Fruit fly (Drosophila melanogaster) whole organism, embryonic: ENCODE measurements around the gene CG42819.

ENCODE experiments used
- Atf3 ChIP-seq: fragments of 200-800 bp; sonication (Bioruptor generic); optimal IDR thresholded peaks from 3 replicates; lab custom pipeline; 2016; ENCODE audit warnings: missing biosample characterization, missing genetic modification characterization
- C15 ChIP-seq: fragments of 200-800 bp; sonication (Bioruptor generic); IDR thresholded peaks from 3 replicates; pipeline ENCODE4 v1.3.6; 2022; ENCODE audit warnings: missing biosample characterization, missing genetic modification characterization
- CG12155 ChIP-seq: fragments of 200-800 bp; sonication (Bioruptor generic); optimal IDR thresholded peaks from 3 replicates; lab custom pipeline; 2016; ENCODE audit warnings: missing biosample characterization, missing genetic modification characterization
- CG12659 ChIP-seq: fragments of 200-800 bp; sonication (Bioruptor generic); optimal IDR thresholded peaks from 3 replicates; lab custom pipeline; 2017; ENCODE audit warnings: mild to moderate bottlenecking, missing biosample characterization, missing genetic modification reagents, missing genetic modification characterization
- CG13424 ChIP-seq: fragments of 200-800 bp; sonication (Bioruptor generic); optimal IDR thresholded peaks from 2 replicates; lab custom pipeline; 2019; ENCODE audit warnings: missing biosample characterization, mild to moderate bottlenecking, missing genetic modification characterization, moderate library complexity
- CG15601 ChIP-seq: fragments of 200-800 bp; sonication (Bioruptor generic); optimal IDR thresholded peaks from 3 replicates; lab custom pipeline; 2019; ENCODE audit warnings: missing biosample characterization, mild to moderate bottlenecking, missing genetic modification characterization, moderate library complexity
- CG2129 ChIP-seq: fragments of 200-800 bp; sonication (Bioruptor generic); IDR thresholded peaks from 2 replicates; pipeline ENCODE4 v1.3.6; 2022; ENCODE audit warnings: missing biosample characterization, missing genetic modification characterization; ENCODE audit not compliant: partially characterized antibody
- CG30020 ChIP-seq: fragments of 200-800 bp; optimal IDR thresholded peaks from 2 replicates; lab custom pipeline; 2019; ENCODE audit warnings: missing biosample characterization, mild to moderate bottlenecking, missing genetic modification characterization, moderate library complexity
- CG31365 ChIP-seq: fragments of 200-800 bp; sonication (Bioruptor generic); optimal IDR thresholded peaks from 2 replicates; lab custom pipeline; 2018; ENCODE audit warnings: missing biosample characterization, mild to moderate bottlenecking, missing genetic modification characterization
- CG3407 ChIP-seq: fragments of 200-800 bp; sonication (Bioruptor generic); optimal IDR thresholded peaks from 2 replicates; lab custom pipeline; 2018; ENCODE audit warnings: missing biosample characterization, mild to moderate bottlenecking, missing genetic modification characterization
- CG34422 ChIP-seq: fragments of 200-800 bp; sonication (Bioruptor generic); IDR thresholded peaks from 3 replicates; pipeline ENCODE4 v1.3.6; 2022; ENCODE audit warnings: missing biosample characterization, missing genetic modification characterization
- CG5180 ChIP-seq: fragments of 200-800 bp; sonication (Bioruptor generic); optimal IDR thresholded peaks from 3 replicates; lab custom pipeline; 2017; ENCODE audit warnings: missing biosample characterization, missing genetic modification characterization, mild to moderate bottlenecking, moderate library complexity, missing genetic modification reagents
- CG5245 ChIP-seq: fragments of 200-800 bp; sonication (Bioruptor generic); optimal IDR thresholded peaks from 3 replicates; lab custom pipeline; 2016; ENCODE audit warnings: missing biosample characterization, missing genetic modification characterization
- CG6765 ChIP-seq: fragments of 200-800 bp; sonication (Bioruptor generic); optimal IDR thresholded peaks from 3 replicates; lab custom pipeline; 2017; ENCODE audit warnings: missing biosample characterization, mild to moderate bottlenecking, missing genetic modification characterization
- CG6813 ChIP-seq: fragments of 200-800 bp; sonication (Bioruptor generic); optimal IDR thresholded peaks from 2 replicates; lab custom pipeline; 2017; ENCODE audit warnings: missing biosample characterization, missing genetic modification characterization, mild to moderate bottlenecking, moderate library complexity, missing genetic modification reagents
- CG8281 ChIP-seq: fragments of 200-800 bp; sonication (Bioruptor generic); optimal IDR thresholded peaks from 2 replicates; lab custom pipeline; 2018; ENCODE audit warnings: missing biosample characterization, mild to moderate bottlenecking, missing genetic modification characterization, moderate library complexity
- CG8290 ChIP-seq, 3 experiments: fragments of 200-800 bp; sonication (Bioruptor generic); optimal IDR thresholded peaks; 2 replicates each; lab custom pipeline; 2016 to 2019; ENCODE audit warnings: missing biosample characterization in 3 of 3, missing genetic modification characterization in 3 of 3, mild to moderate bottlenecking in 2 of 3, moderate library complexity in 1 of 3
- CG8765 ChIP-seq: fragments of 200-800 bp; sonication (Bioruptor generic); IDR thresholded peaks from 2 replicates; pipeline ENCODE4 v1.3.6; 2022; ENCODE audit warnings: missing biosample characterization, missing genetic modification characterization
- CG8944 ChIP-seq: fragments of 200-800 bp; sonication (Bioruptor generic); optimal IDR thresholded peaks from 3 replicates; lab custom pipeline; 2016; ENCODE audit warnings: missing biosample characterization, missing genetic modification characterization
- CkIIα-i1 ChIP-seq: fragments of 200-800 bp; sonication (Bioruptor generic); IDR thresholded peaks from 2 replicates; pipeline ENCODE4 v1.3.6; 2022; ENCODE audit warnings: missing biosample characterization, missing genetic modification characterization
- Dll ChIP-seq: fragments of 200-800 bp; sonication (Bioruptor generic); IDR thresholded peaks from 4 replicates; pipeline ENCODE4 v1.3.6; 2022; ENCODE audit warnings: missing biosample characterization, missing genetic modification characterization; ENCODE audit not compliant: partially characterized antibody
- Ets65A ChIP-seq: fragments of 200-800 bp; sonication (Bioruptor generic); peaks from one replicate; lab custom pipeline; 2016; ENCODE audit warnings: missing biosample characterization, missing genetic modification characterization
- Hr39 ChIP-seq: fragments of >200 bp; optimal IDR thresholded peaks from 2 replicates; lab custom pipeline; 2017
- Hr78 ChIP-seq, 2 experiments: fragments of 200-800 bp in 1 of 2; fragments of >200 bp in 1 of 2; sonication (Bioruptor generic) in 1 of 2; optimal IDR thresholded peaks; 2 replicates each; lab custom pipeline; 2017 to 2019; ENCODE audit warnings: missing biosample characterization in 2 of 2, missing genetic modification characterization in 2 of 2, mild to moderate bottlenecking in 1 of 2, moderate library complexity in 1 of 2
- Hsf ChIP-seq: fragments of 200-800 bp; sonication (Bioruptor generic); optimal IDR thresholded peaks from 3 replicates; lab custom pipeline; 2016; ENCODE audit warnings: missing biosample characterization, missing genetic modification characterization
- Lim3 ChIP-seq: fragments of 200-800 bp; sonication (Bioruptor generic); IDR thresholded peaks from 2 replicates; pipeline ENCODE4 v1.3.6; 2022; ENCODE audit warnings: missing biosample characterization, missing genetic modification characterization
- Lpt ChIP-seq: fragments of >200 bp; optimal IDR thresholded peaks from 2 replicates; lab custom pipeline; 2018; ENCODE audit warnings: missing biosample characterization, missing genetic modification characterization
- MTF-1 ChIP-seq: fragments of 200-800 bp; sonication (Bioruptor generic); optimal IDR thresholded peaks from 2 replicates; lab custom pipeline; 2018; ENCODE audit warnings: missing biosample characterization, mild to moderate bottlenecking, missing genetic modification characterization, borderline replicate concordance
- Mrtf ChIP-seq: fragments of 200-800 bp; sonication (Bioruptor generic); IDR thresholded peaks from 3 replicates; pipeline ENCODE4 v1.3.6; 2022; ENCODE audit warnings: missing biosample characterization, missing genetic modification characterization
- Nf-YB ChIP-seq: fragments of 200-800 bp; sonication (Bioruptor generic); optimal IDR thresholded peaks from 3 replicates; lab custom pipeline; 2019; ENCODE audit warnings: missing biosample characterization, mild to moderate bottlenecking, missing genetic modification characterization, moderate library complexity
- Pdp1 ChIP-seq, 2 experiments: fragments of 200-800 bp; sonication (Bioruptor generic); optimal IDR thresholded peaks; 3 replicates each; lab custom pipeline; 2016; ENCODE audit warnings: missing biosample characterization in 2 of 2, missing genetic modification characterization in 2 of 2, mild to moderate bottlenecking in 1 of 2, moderate library complexity in 1 of 2
- Rx ChIP-seq: fragments of 200-800 bp; sonication (Bioruptor generic); IDR thresholded peaks from 2 replicates; pipeline ENCODE4 v1.3.6; 2022; ENCODE audit warnings: missing biosample characterization, missing genetic modification characterization
- Scr ChIP-seq: fragments of 200-800 bp; sonication (Bioruptor generic); IDR thresholded peaks from 2 replicates; pipeline ENCODE4 v1.3.6; 2022; ENCODE audit warnings: missing biosample characterization, missing genetic modification characterization; ENCODE audit not compliant: partially characterized antibody
- Sin3A ChIP-seq: fragments of >200 bp; optimal IDR thresholded peaks from 2 replicates; lab custom pipeline; 2018
- Xrp1 ChIP-seq: fragments of 200-800 bp; sonication (Bioruptor generic); IDR thresholded peaks from 2 replicates; pipeline ENCODE4 v1.3.6; 2022; ENCODE audit warnings: missing biosample characterization, missing genetic modification characterization
- aop ChIP-seq: fragments of 200-800 bp; sonication (Bioruptor generic); IDR thresholded peaks from 2 replicates; pipeline ENCODE4 v1.3.6; 2022; ENCODE audit warnings: missing biosample characterization, missing genetic modification characterization
- bcd ChIP-seq: fragments of 200-800 bp; sonication (Bioruptor generic); optimal IDR thresholded peaks from 2 replicates; lab custom pipeline; 2017; ENCODE audit warnings: missing biosample characterization, mild to moderate bottlenecking, missing genetic modification characterization
- esg ChIP-seq: fragments of 200-800 bp; sonication (Bioruptor generic); conservative IDR thresholded peaks from 2 replicates; pipeline ENCODE4 v1.3.6; 2022; ENCODE audit warnings: missing biosample characterization, missing genetic modification characterization
- gce ChIP-seq: fragments of 200-800 bp; sonication (Bioruptor generic); IDR thresholded peaks from 3 replicates; pipeline ENCODE4 v1.3.6; 2022; ENCODE audit warnings: missing biosample characterization, missing genetic modification characterization
- gsb ChIP-seq: fragments of 200-800 bp; sonication (Bioruptor generic); IDR thresholded peaks from 2 replicates; pipeline ENCODE4 v1.3.6; 2022; ENCODE audit warnings: missing biosample characterization, missing genetic modification characterization
- lmd ChIP-seq: fragments of 200-800 bp; sonication (Bioruptor generic); IDR thresholded peaks from 2 replicates; pipeline ENCODE4 v1.3.6; 2022; ENCODE audit warnings: missing biosample characterization, missing genetic modification characterization
- nom ChIP-seq: fragments of 200-800 bp; sonication (Bioruptor generic); optimal IDR thresholded peaks from 2 replicates; lab custom pipeline; 2017; ENCODE audit warnings: missing biosample characterization, missing genetic modification characterization, mild to moderate bottlenecking, moderate library complexity, missing genetic modification reagents
- onecut ChIP-seq: fragments of 200-800 bp; sonication (Bioruptor generic); IDR thresholded peaks from 2 replicates; pipeline ENCODE4 v1.3.6; 2022; ENCODE audit warnings: missing biosample characterization, missing genetic modification characterization
- pb ChIP-seq: fragments of 200-800 bp; sonication (Bioruptor generic); optimal IDR thresholded peaks from 3 replicates; lab custom pipeline; 2016; ENCODE audit warnings: missing biosample characterization, missing genetic modification characterization
- phol ChIP-seq: fragments of 200-800 bp; sonication (Bioruptor generic); optimal IDR thresholded peaks from 3 replicates; lab custom pipeline; 2018; ENCODE audit warnings: missing biosample characterization, mild to moderate bottlenecking, missing genetic modification characterization, moderate library complexity
- schlank ChIP-seq: fragments of 200-800 bp; sonication (Bioruptor generic); optimal IDR thresholded peaks from 2 replicates; lab custom pipeline; 2018; ENCODE audit warnings: missing biosample characterization, mild to moderate bottlenecking, missing genetic modification characterization
- slbo ChIP-seq: fragments of 200-800 bp; sonication (Bioruptor generic); IDR thresholded peaks from 2 replicates; pipeline ENCODE4 v1.3.6; 2022; ENCODE audit warnings: missing biosample characterization, missing genetic modification characterization
- slp2 ChIP-seq: fragments of 200-800 bp; sonication (Bioruptor generic); optimal IDR thresholded peaks from 2 replicates; lab custom pipeline; 2016; ENCODE audit warnings: missing biosample characterization, missing genetic modification characterization
- tup ChIP-seq: fragments of 200-800 bp; sonication (Bioruptor generic); optimal IDR thresholded peaks from 2 replicates; lab custom pipeline; 2016; ENCODE audit warnings: missing biosample characterization, mild to moderate bottlenecking, missing genetic modification characterization, moderate library complexity
- vnd ChIP-seq: fragments of 200-800 bp; sonication (Bioruptor generic); IDR thresholded peaks from 3 replicates; pipeline ENCODE4 v1.3.6; 2022; ENCODE audit warnings: missing biosample characterization, missing genetic modification characterization; ENCODE audit not compliant: partially characterized antibody
- vvl ChIP-seq: fragments of 200-800 bp; sonication (Bioruptor generic); IDR thresholded peaks from 2 replicates; pipeline ENCODE4 v1.3.6; 2022; ENCODE audit warnings: missing biosample characterization, missing genetic modification characterization
- yki ChIP-seq: fragments of >200 bp; optimal IDR thresholded peaks from 3 replicates; lab custom pipeline; 2018

The CG42819 gene

DNA sequence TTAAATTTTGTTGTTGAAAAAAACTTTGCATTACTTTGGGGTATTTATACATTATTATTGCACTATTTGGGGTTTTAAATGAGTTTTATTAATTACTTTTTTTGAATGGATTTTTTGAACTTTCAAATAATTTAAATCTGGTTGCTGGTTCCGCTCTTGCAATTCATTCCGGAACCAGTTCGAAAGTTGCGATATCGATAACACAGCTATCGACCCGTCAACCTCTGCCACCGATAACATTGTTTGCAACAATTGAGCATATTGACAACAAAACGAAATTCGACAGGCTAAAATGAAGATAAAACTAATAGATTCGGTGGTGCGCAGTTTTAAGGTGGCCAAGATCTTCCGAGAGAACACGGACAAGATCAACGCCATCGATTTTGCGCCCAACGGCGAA lies 14.9 kb downstream of the CG42819 start, which contains the start of gene Wdr82 (continued):
- no peak for TF ChIP-seq CG5180 (GFP tag; lab: Kevin White, UChicago)
- no peak for TF ChIP-seq yki
- peak; percentile 55; the same call in 1 of the 2 replicates for TF ChIP-seq CG2129
- no peak for TF ChIP-seq nom (GFP tag; lab: Kevin White, UChicago)
- peak; percentile 63 for TF ChIP-seq CG8281 (tag; lab: Kevin White, UChicago)
- no peak for TF ChIP-seq bcd (GFP tag; lab: Kevin White, UChicago)
- no peak for TF ChIP-seq tup (GFP tag; lab: Kevin White, UChicago)
- no peak for TF ChIP-seq Lpt (GFP tag; lab: Kevin White, UChicago)
- no peak for TF ChIP-seq CG12155
- no peak for TF ChIP-seq esg (GFP tag; lab: Robert Waterston, UW)
- no peak for TF ChIP-seq pb (GFP tag; lab: Kevin White, UChicago)
- TF ChIP-seq schlank, result no peak
- no peak for TF ChIP-seq Mrtf (GFP tag; lab: Robert Waterston, UW)
- TF ChIP-seq phol (tag; lab: Kevin White, UChicago), result no peak
- TF ChIP-seq CG5245 (GFP tag; lab: Kevin White, UChicago), result no peak
- no peak for TF ChIP-seq CG34422 (GFP tag; lab: Robert Waterston, UW)
- TF ChIP-seq gce (GFP tag; lab: Robert Waterston, UW), result no peak
- TF ChIP-seq CG6813 (GFP tag; lab: Kevin White, UChicago), result no peak
- TF ChIP-seq CG13424 (tag; lab: Kevin White, UChicago), result no peak
- no peak for TF ChIP-seq Xrp1 (GFP tag; lab: Robert Waterston, UW)
- no peak for TF ChIP-seq MTF-1 (GFP tag; lab: Kevin White, UChicago)
- no peak for TF ChIP-seq Nf-YB (GFP tag; lab: Kevin White, UChicago)
- TF ChIP-seq CG12659, result no peak
- TF ChIP-seq CG8765 (GFP tag; lab: Robert Waterston, UW), result no peak
- TF ChIP-seq Scr, result peak; percentile 75
- TF ChIP-seq gsb, result no peak
- no peak for TF ChIP-seq Pdp1 (GFP tag; optimal IDR thresholded peaks at IDR 0.05; lab: Kevin White, UChicago)
- no peak for TF ChIP-seq CG15601 (tag; lab: Kevin White, UChicago)
- TF ChIP-seq CG3407 (GFP tag; lab: Kevin White, UChicago), result no peak
- no peak for TF ChIP-seq Lim3 (GFP tag; lab: Robert Waterston, UW)
- TF ChIP-seq Dll (GFP tag; lab: Robert Waterston, UW), result peak; percentile 77
- TF ChIP-seq Atf3, result no peak
- TF ChIP-seq CG8944, result no peak
- TF ChIP-seq C15, result no peak
- TF ChIP-seq vnd (GFP tag; lab: Robert Waterston, UW), result peak; percentile 65
- no peak for TF ChIP-seq Hr39
- no peak for TF ChIP-seq Ets65A (GFP tag; lab: Kevin White, UChicago)
- no peak for TF ChIP-seq aop
- no peak for TF ChIP-seq Hr78 (GFP tag; optimal IDR thresholded peaks at IDR 0.05; lab: Kevin White, UChicago)
- TF ChIP-seq Rx (GFP tag; lab: Robert Waterston, UW), result no peak
- TF ChIP-seq onecut, result no peak
- TF ChIP-seq slbo (GFP tag; lab: Robert Waterston, UW), result no peak
- no peak for TF ChIP-seq CG30020
- TF ChIP-seq slp2 (GFP tag; lab: Kevin White, UChicago), result no peak
- TF ChIP-seq CG6765, result no peak
- TF ChIP-seq vvl, result 0 out of 2 replicates have a peak, but pooled peaks have one; percentile 12
- no peak for TF ChIP-seq Hsf
- no peak for TF ChIP-seq CkIIα-i1
- TF ChIP-seq CG8290 (GFP tag; optimal IDR thresholded peaks at IDR 0.05; lab: Kevin White, UChicago), result no peak
- TF ChIP-seq CG8290 (tag; optimal IDR thresholded peaks at IDR 0.05; lab: Kevin White, UChicago), result peak in 1 of 2 experiments; percentile 10
- no peak for TF ChIP-seq CG31365 (tag; lab: Kevin White, UChicago)
- TF ChIP-seq lmd (GFP tag; lab: Robert Waterston, UW), result no peak
- peak; percentile 5 for TF ChIP-seq Sin3A (lab: Kevin White, UChicago)
